Fruit fly (Drosophila melanogaster) whole organism, prepupa: ENCODE results near the gene CG13392.

ENCODE experiments used
- CG10631 ChIP-seq: fragments of 200-800 bp; sonication (Bioruptor generic); optimal IDR thresholded peaks from 2 replicates; lab custom pipeline; 2016; ENCODE audit warnings: missing biosample characterization, missing genetic modification characterization
- CG11294 ChIP-seq: fragments of 200-800 bp; sonication (Bioruptor generic); IDR thresholded peaks from 2 replicates; pipeline ENCODE4 v1.3.6; 2022; ENCODE audit warnings: missing biosample characterization, missing genetic modification characterization
- CG11902 ChIP-seq: fragments of 200-800 bp; sonication (Bioruptor generic); optimal IDR thresholded peaks from 3 replicates; lab custom pipeline; 2016; ENCODE audit warnings: missing biosample characterization, missing genetic modification characterization
- CG16779 ChIP-seq: fragments of 200-800 bp; sonication (Bioruptor generic); optimal IDR thresholded peaks from 3 replicates; lab custom pipeline; 2017; ENCODE audit warnings: missing biosample characterization, mild to moderate bottlenecking, missing genetic modification characterization
- CG31627 ChIP-seq: fragments of 200-800 bp; sonication (Bioruptor generic); optimal IDR thresholded peaks from 3 replicates; lab custom pipeline; 2016; ENCODE audit warnings: missing biosample characterization, missing genetic modification characterization
- CG32006 ChIP-seq: fragments of 200-800 bp; sonication (Bioruptor generic); optimal IDR thresholded peaks from 3 replicates; lab custom pipeline; 2017; ENCODE audit warnings: missing biosample characterization, mild to moderate bottlenecking, missing genetic modification characterization
- CG34406 ChIP-seq: fragments of 200-800 bp; sonication (Bioruptor generic); optimal IDR thresholded peaks from 3 replicates; lab custom pipeline; 2016; ENCODE audit warnings: missing biosample characterization, missing genetic modification characterization
- CG3919 ChIP-seq: fragments of 200-800 bp; sonication (Bioruptor generic); optimal IDR thresholded peaks from 3 replicates; lab custom pipeline; 2016; ENCODE audit warnings: missing biosample characterization, missing genetic modification characterization
- CG4318 ChIP-seq: fragments of 200-800 bp; sonication (Bioruptor generic); optimal IDR thresholded peaks from 3 replicates; lab custom pipeline; 2017; ENCODE audit warnings: missing biosample characterization, mild to moderate bottlenecking, missing genetic modification characterization
- CG6163 ChIP-seq: fragments of 200-800 bp; sonication (Bioruptor generic); IDR thresholded peaks from 3 replicates; pipeline ENCODE4 v1.3.6; 2022; ENCODE audit warnings: missing biosample characterization, missing genetic modification characterization
- CG6276 ChIP-seq: fragments of 200-800 bp; sonication (Bioruptor generic); optimal IDR thresholded peaks from 2 replicates; lab custom pipeline; 2017; ENCODE audit warnings: missing biosample characterization, mild to moderate bottlenecking, missing genetic modification characterization
- CG6792 ChIP-seq: fragments of 200-800 bp; sonication (Bioruptor generic); optimal IDR thresholded peaks from 3 replicates; lab custom pipeline; 2016; ENCODE audit warnings: missing biosample characterization, missing genetic modification characterization
- CG6808 ChIP-seq: fragments of 200-800 bp; sonication (Bioruptor generic); optimal IDR thresholded peaks from 3 replicates; lab custom pipeline; 2017; ENCODE audit warnings: missing biosample characterization, missing genetic modification characterization, mild to moderate bottlenecking, moderate library complexity, missing genetic modification reagents
- CG6854 ChIP-seq: fragments of 200-800 bp; sonication (Bioruptor generic); optimal IDR thresholded peaks from 2 replicates; lab custom pipeline; 2017; ENCODE audit warnings: missing biosample characterization, mild to moderate bottlenecking, missing genetic modification characterization
- CG8119 ChIP-seq: fragments of 200-800 bp; sonication (Bioruptor generic); IDR thresholded peaks from 3 replicates; pipeline ENCODE4 v1.3.6; 2022; ENCODE audit warnings: missing biosample characterization, missing genetic modification characterization
- CG8632 ChIP-seq: fragments of 200-800 bp; sonication (Bioruptor generic); optimal IDR thresholded peaks from 3 replicates; lab custom pipeline; 2016; ENCODE audit warnings: missing biosample characterization, missing genetic modification characterization
- CG9139 ChIP-seq: fragments of 200-800 bp; sonication (Bioruptor generic); optimal IDR thresholded peaks from 3 replicates; lab custom pipeline; 2017; ENCODE audit warnings: missing biosample characterization, mild to moderate bottlenecking, missing genetic modification characterization
- Eip78C ChIP-seq: fragments of 200-800 bp; sonication (Bioruptor generic); peaks from one replicate; lab custom pipeline; 2016; ENCODE audit warnings: missing biosample characterization, missing genetic modification characterization
- Eip93F ChIP-seq: fragments of 200-800 bp; sonication (Bioruptor generic); optimal IDR thresholded peaks from 2 replicates; lab custom pipeline; 2016; ENCODE audit warnings: missing biosample characterization, mild to moderate bottlenecking, missing genetic modification characterization
- Ets21C ChIP-seq: fragments of 200-800 bp; sonication (Bioruptor generic); optimal IDR thresholded peaks from 3 replicates; lab custom pipeline; 2016; ENCODE audit warnings: missing biosample characterization, missing genetic modification characterization
- Ets96B ChIP-seq: fragments of 200-800 bp; optimal IDR thresholded peaks from 2 replicates; lab custom pipeline; 2019; ENCODE audit warnings: missing biosample characterization, mild to moderate bottlenecking, missing genetic modification characterization, moderate library complexity
- Gug ChIP-seq: fragments of 200-800 bp; sonication (Bioruptor generic); IDR thresholded peaks from 2 replicates; pipeline ENCODE4 v1.3.6; 2022; ENCODE audit warnings: missing biosample characterization, missing genetic modification characterization
- Hr38 ChIP-seq: sonication (Bioruptor generic); optimal IDR thresholded peaks from 2 replicates; lab custom pipeline; 2016; ENCODE audit warnings: missing biosample characterization, missing genetic modification characterization
- Hr39 ChIP-seq: fragments of 200-800 bp; sonication (Bioruptor generic); optimal IDR thresholded peaks from 2 replicates; lab custom pipeline; 2016; ENCODE audit warnings: missing biosample characterization, missing genetic modification characterization
- Hr4 ChIP-seq: fragments of 200-800 bp; sonication (Bioruptor generic); optimal IDR thresholded peaks from 3 replicates; lab custom pipeline; 2016; ENCODE audit warnings: missing biosample characterization, missing genetic modification characterization
- Lpt ChIP-seq: fragments of 200-800 bp; sonication (Bioruptor generic); optimal IDR thresholded peaks from 3 replicates; lab custom pipeline; 2016; ENCODE audit warnings: missing biosample characterization, missing genetic modification characterization
- OdsH ChIP-seq: fragments of 200-800 bp; sonication (Bioruptor generic); optimal IDR thresholded peaks from 3 replicates; lab custom pipeline; 2016; ENCODE audit warnings: missing biosample characterization, missing genetic modification characterization
- Smox ChIP-seq: fragments of 200-800 bp; sonication (Bioruptor generic); optimal IDR thresholded peaks from 3 replicates; lab custom pipeline; 2016; ENCODE audit warnings: missing biosample characterization, missing genetic modification characterization
- Sox14 ChIP-seq: fragments of 200-800 bp; sonication (Bioruptor generic); optimal IDR thresholded peaks from 3 replicates; lab custom pipeline; 2016; ENCODE audit warnings: missing biosample characterization, missing genetic modification characterization
- achi ChIP-seq: fragments of 200-800 bp; sonication (Bioruptor generic); optimal IDR thresholded peaks from 3 replicates; lab custom pipeline; 2016; ENCODE audit warnings: missing biosample characterization, missing genetic modification characterization
- acj6 ChIP-seq: fragments of 200-800 bp; sonication (Bioruptor generic); optimal IDR thresholded peaks from 3 replicates; lab custom pipeline; 2016; ENCODE audit warnings: missing biosample characterization, missing genetic modification characterization
- dsx ChIP-seq: fragments of 200-800 bp; optimal IDR thresholded peaks from 3 replicates; lab custom pipeline; 2019; ENCODE audit warnings: missing biosample characterization, mild to moderate bottlenecking, missing genetic modification characterization, moderate library complexity; ENCODE audit not compliant: poor library complexity, severe bottlenecking
- eg ChIP-seq: fragments of 200-800 bp; sonication (Bioruptor generic); IDR thresholded peaks from 3 replicates; pipeline ENCODE4 v1.3.6; 2022; ENCODE audit warnings: missing biosample characterization, missing genetic modification characterization
- fd59A ChIP-seq: fragments of 200-800 bp; sonication (Bioruptor generic); optimal IDR thresholded peaks from 2 replicates; lab custom pipeline; 2017; ENCODE audit warnings: missing biosample characterization, mild to moderate bottlenecking, missing genetic modification characterization, missing genetic modification reagents
- fkh ChIP-seq: fragments of 200-800 bp; sonication (Bioruptor generic); optimal IDR thresholded peaks from 3 replicates; lab custom pipeline; 2017; ENCODE audit warnings: missing biosample characterization, mild to moderate bottlenecking, missing genetic modification characterization, moderate library complexity
- net ChIP-seq: fragments of 200-800 bp; sonication (Bioruptor generic); optimal IDR thresholded peaks from 3 replicates; lab custom pipeline; 2016; ENCODE audit warnings: missing biosample characterization, missing genetic modification characterization
- spab ChIP-seq: fragments of 200-800 bp; sonication (Bioruptor generic); optimal IDR thresholded peaks from 2 replicates; lab custom pipeline; 2017; ENCODE audit warnings: missing biosample characterization, mild to moderate bottlenecking, missing genetic modification characterization, missing genetic modification reagents
- vri ChIP-seq: fragments of 200-800 bp; sonication (Bioruptor generic); optimal IDR thresholded peaks from 3 replicates; lab custom pipeline; 2016; ENCODE audit warnings: missing biosample characterization, mild to moderate bottlenecking, missing genetic modification characterization

Gene CG13392

DNA sequence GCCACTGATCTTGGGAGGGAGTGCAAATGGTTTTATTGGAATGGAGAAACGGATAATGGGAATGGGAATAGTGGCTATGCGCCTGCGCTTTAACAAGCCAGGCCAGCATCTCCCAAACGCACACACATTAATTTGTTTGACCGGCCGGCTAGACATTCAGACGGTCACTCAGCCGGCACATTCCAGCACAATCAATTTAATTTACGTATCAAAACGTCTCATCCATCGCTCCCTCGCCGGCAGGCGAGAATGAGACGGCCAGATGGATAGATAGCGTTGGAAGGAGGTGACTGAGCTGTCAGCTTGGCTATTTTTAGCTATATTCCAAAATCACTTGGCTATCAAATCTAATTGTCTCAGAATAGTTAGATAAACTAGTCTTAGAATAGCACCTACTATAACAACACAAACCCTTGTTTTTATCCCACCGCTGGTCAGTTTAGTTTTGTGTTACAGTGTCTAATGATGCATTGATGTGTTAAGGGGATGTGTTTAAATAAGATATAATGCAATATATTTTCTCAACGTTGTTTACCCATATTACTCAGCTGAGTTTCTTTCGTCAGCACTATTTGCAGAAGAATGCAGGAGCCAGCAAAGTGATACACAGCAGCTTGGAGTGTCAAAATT lies 41.0 kb upstream of the CG13392 start (continued):
- no peak for TF ChIP-seq CG9139
- TF ChIP-seq Gug, result no peak
- TF ChIP-seq eg (GFP tag; lab: Robert Waterston, UW), result no peak
- peak; percentile 6 for TF ChIP-seq acj6 (GFP tag; lab: Kevin White, UChicago)
- TF ChIP-seq Hr4, result peak; percentile 3
- TF ChIP-seq CG6163, result no peak
- TF ChIP-seq vri (GFP tag; lab: Kevin White, UChicago), result no peak
- TF ChIP-seq CG8119 (GFP tag; lab: Robert Waterston, UW), result no peak
- no peak for TF ChIP-seq Smox
- no peak for TF ChIP-seq Lpt (GFP tag; lab: Kevin White, UChicago)
- TF ChIP-seq Ets21C, result no peak
- TF ChIP-seq CG34406 (GFP tag; lab: Kevin White, UChicago), result no peak
- TF ChIP-seq Ets96B (tag; lab: Kevin White, UChicago), result peak; percentile 20
- peak; percentile 54 for TF ChIP-seq Eip78C (GFP tag; lab: Kevin White, UChicago)
- no peak for TF ChIP-seq CG16779 (tag; lab: Kevin White, UChicago)
- no peak for TF ChIP-seq fd59A (GFP tag; lab: Kevin White, UChicago)
- no peak for TF ChIP-seq CG6276 (GFP tag; lab: Kevin White, UChicago)
- no peak for TF ChIP-seq CG31627 (GFP tag; lab: Kevin White, UChicago)
- TF ChIP-seq CG32006, result no peak
- TF ChIP-seq net, result no peak
- TF ChIP-seq Hr38 (GFP tag; lab: Kevin White, UChicago), result no peak
- TF ChIP-seq CG6792 (GFP tag; lab: Kevin White, UChicago), result no peak
- peak; percentile 23 for TF ChIP-seq fkh (GFP tag; lab: Kevin White, UChicago)
- TF ChIP-seq CG3919 (GFP tag; lab: Kevin White, UChicago), result peak; percentile 7
- no peak for TF ChIP-seq CG8632
- no peak for TF ChIP-seq CG4318
- TF ChIP-seq CG6808 (GFP tag; lab: Kevin White, UChicago), result peak; percentile 58
- no peak for TF ChIP-seq achi
- TF ChIP-seq Hr39 (GFP tag; lab: Kevin White, UChicago), result no peak
- no peak for TF ChIP-seq Eip93F (GFP tag; lab: Kevin White, UChicago)
- TF ChIP-seq spab (GFP tag; lab: Kevin White, UChicago), result no peak
- TF ChIP-seq CG6854, result no peak
- no peak for TF ChIP-seq OdsH (GFP tag; lab: Kevin White, UChicago)
- peak; percentile 24 for TF ChIP-seq CG10631 (GFP tag; lab: Kevin White, UChicago)

DNA sequence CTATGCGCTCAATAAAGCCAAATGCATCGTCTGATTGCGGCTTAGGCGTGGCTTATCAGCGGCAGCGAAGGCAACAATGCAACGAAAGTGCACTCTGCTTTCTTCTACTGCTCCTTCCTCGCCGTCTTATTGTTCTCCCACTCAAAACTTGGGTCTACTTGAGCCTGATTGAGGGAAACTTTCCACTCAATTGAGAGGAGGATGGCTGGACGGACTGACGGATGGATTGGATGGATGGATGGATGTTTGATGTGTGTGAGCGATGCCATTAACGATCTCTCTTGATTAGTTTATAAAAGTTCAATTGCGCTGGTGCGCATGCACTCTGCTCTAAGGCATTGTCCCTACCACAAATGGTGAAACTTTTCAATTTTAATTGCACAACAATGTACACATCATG lies 40.4 kb upstream of the CG13392 start:
- TF ChIP-seq dsx (GFP tag; lab: Kevin White, UChicago) (peak; percentile 46), CG11294 (GFP tag; lab: Robert Waterston, UW) (no peak), Eip78C (GFP tag; lab: Kevin White, UChicago) (peak; percentile 49), Sox14 (no peak), CG32006 (no peak)

DNA sequence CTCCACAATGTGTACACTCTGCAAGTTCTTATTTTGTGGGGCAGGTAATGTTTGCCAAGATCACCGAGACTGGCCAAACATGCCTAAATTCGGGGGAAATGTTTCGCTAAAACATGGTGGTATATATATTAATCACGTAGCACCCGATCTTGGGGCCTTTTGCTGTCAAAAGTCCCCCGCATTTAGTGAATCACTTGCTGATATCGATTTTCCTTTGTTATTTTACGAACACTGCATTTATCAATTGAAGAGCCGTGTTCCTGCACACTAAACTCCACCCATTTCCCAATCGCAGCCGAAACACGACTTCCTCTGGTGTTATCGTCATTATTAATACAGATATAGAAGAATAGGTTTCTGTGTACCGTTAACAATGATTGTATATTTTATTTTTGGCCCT lies 39.1 kb upstream of the CG13392 start:
- no peak for TF ChIP-seq CG6808 (GFP tag; lab: Kevin White, UChicago)
- no peak for TF ChIP-seq CG8119 (GFP tag; lab: Robert Waterston, UW)
- no peak for TF ChIP-seq CG16779 (tag; lab: Kevin White, UChicago)
- no peak for TF ChIP-seq CG11902 (GFP tag; lab: Kevin White, UChicago)
